Comparison of ENCODE assay signal across 4 fruit fly cellular contexts in genomic region chr3R:29075631-29076398, dm6.
TF ChIP-seq lines count a peak whose summit lies in the region.

No protein-coding gene starts in this region.

- no peak for TF ChIP-seq CTCF in whole organism, embryonic (GFP tag; optimal IDR thresholded peaks at IDR 0.05; lab: Kevin White, UChicago)

TF ChIP-seq in whole organism, embryonic, 481 proteins besides CTCF, POLR2A, EP300 and RAD21 (continues in another document):
- no peak for TF ChIP-seq tx (GFP tag; optimal IDR thresholded peaks at IDR 0.05; lab: Kevin White, UChicago)
- TF ChIP-seq CG14860 (GFP tag; IDR thresholded peaks at IDR 0.05; lab: Robert Waterston, UW; ENCODE audit: partially characterized antibody): no peak
- peak; percentile 5 for TF ChIP-seq CG13775 (GFP tag; optimal IDR thresholded peaks at IDR 0.05; lab: Kevin White, UChicago)
- TF ChIP-seq NK7.1 (GFP tag; optimal IDR thresholded peaks at IDR 0.05; lab: Kevin White, UChicago): no peak
- peak; percentile 51; the same call in 1 of the 3 replicates for TF ChIP-seq CG11695 (GFP tag; IDR thresholded peaks at IDR 0.05; lab: Robert Waterston, UW)
- TF ChIP-seq CG7786 (GFP tag; optimal IDR thresholded peaks at IDR 0.05; lab: Kevin White, UChicago): peak; percentile 9
- TF ChIP-seq Drgx (GFP tag; IDR thresholded peaks at IDR 0.05; lab: Robert Waterston, UW): peak; percentile 3; the same call in 1 of the 2 replicates
- 0 out of 3 replicates have a peak, but pooled peaks have one; percentile 25 for TF ChIP-seq ken (GFP tag; IDR thresholded peaks at IDR 0.05; lab: Robert Waterston, UW)
- no peak for TF ChIP-seq CG9215 (GFP tag; IDR thresholded peaks at IDR 0.05; lab: Robert Waterston, UW)
- no peak for TF ChIP-seq sim (GFP tag; IDR thresholded peaks at IDR 0.05; lab: Robert Waterston, UW)
- TF ChIP-seq CG13296 (GFP tag; optimal IDR thresholded peaks at IDR 0.05; lab: Kevin White, UChicago): no peak
- peak; percentile 24 for TF ChIP-seq CG11504 (tag; optimal IDR thresholded peaks at IDR 0.05; lab: Kevin White, UChicago)
- TF ChIP-seq crp (GFP tag; optimal IDR thresholded peaks at IDR 0.05; lab: Kevin White, UChicago): no peak
- 0 out of 4 replicates have a peak, but pooled peaks have one; percentile 10 for TF ChIP-seq Gug (GFP tag; IDR thresholded peaks at IDR 0.05; lab: Robert Waterston, UW)
- peak; percentile 73 for TF ChIP-seq CG18599 (GFP tag; optimal IDR thresholded peaks at IDR 0.05; lab: Kevin White, UChicago)
- TF ChIP-seq chn (GFP tag; optimal IDR thresholded peaks at IDR 0.05; lab: Kevin White, UChicago): no peak
- TF ChIP-seq CG13894 (tag; optimal IDR thresholded peaks at IDR 0.05; lab: Kevin White, UChicago): peak; percentile 38
- peak; percentile 24 for TF ChIP-seq cwo (GFP tag; optimal IDR thresholded peaks at IDR 0.05; lab: Kevin White, UChicago)
- peak; percentile 77 for TF ChIP-seq Ets65A (GFP tag; lab: Kevin White, UChicago)
- no peak for TF ChIP-seq CG4707 (GFP tag; optimal IDR thresholded peaks at IDR 0.05; lab: Kevin White, UChicago)
- peak; percentile 28 for TF ChIP-seq run (tag; optimal IDR thresholded peaks at IDR 0.05; lab: Kevin White, UChicago)
- TF ChIP-seq CG12769 (tag; optimal IDR thresholded peaks at IDR 0.05; lab: Kevin White, UChicago): peak; percentile 56

TF ChIP-seq in whole organism, prepupa, 60 proteins besides CTCF, POLR2A, EP300 and RAD21 (continues in another document):
- TF ChIP-seq esn (GFP tag; optimal IDR thresholded peaks at IDR 0.05; lab: Kevin White, UChicago): peak; percentile 65
- TF ChIP-seq Hr38 (GFP tag; optimal IDR thresholded peaks at IDR 0.05; lab: Kevin White, UChicago): no peak
- peak; percentile 9 for TF ChIP-seq Ets21C (GFP tag; optimal IDR thresholded peaks at IDR 0.05; lab: Kevin White, UChicago)
- TF ChIP-seq pdm3 (GFP tag; optimal IDR thresholded peaks at IDR 0.05; lab: Kevin White, UChicago): no peak
- TF ChIP-seq CG11294 (GFP tag; IDR thresholded peaks at IDR 0.05; lab: Robert Waterston, UW): no peak
- peak; percentile 25 for TF ChIP-seq Sox14 (GFP tag; optimal IDR thresholded peaks at IDR 0.05; lab: Kevin White, UChicago)
- TF ChIP-seq CG31627 (GFP tag; optimal IDR thresholded peaks at IDR 0.05; lab: Kevin White, UChicago): peak; percentile 46
- peak; percentile 41 for TF ChIP-seq CG6854 (GFP tag; optimal IDR thresholded peaks at IDR 0.05; lab: Kevin White, UChicago)
- TF ChIP-seq Gug (GFP tag; IDR thresholded peaks at IDR 0.05; lab: Robert Waterston, UW): no peak
- TF ChIP-seq lz (GFP tag; optimal IDR thresholded peaks at IDR 0.05; lab: Kevin White, UChicago): peak; percentile 42
- peak; percentile 24 for TF ChIP-seq CG3032 (tag; optimal IDR thresholded peaks at IDR 0.05; lab: Kevin White, UChicago)
- peak; percentile 15 for TF ChIP-seq CG10669 (GFP tag; optimal IDR thresholded peaks at IDR 0.05; lab: Kevin White, UChicago)
- no peak for TF ChIP-seq CG11902 (GFP tag; optimal IDR thresholded peaks at IDR 0.05; lab: Kevin White, UChicago)
- no peak for TF ChIP-seq CG1621 (tag; optimal IDR thresholded peaks at IDR 0.05; lab: Kevin White, UChicago)
- TF ChIP-seq Eip78C (GFP tag; lab: Kevin White, UChicago): peak; percentile 80
- TF ChIP-seq topi (GFP tag; optimal IDR thresholded peaks at IDR 0.05; lab: Kevin White, UChicago): peak; percentile 50
- TF ChIP-seq eg (GFP tag; IDR thresholded peaks at IDR 0.05; lab: Robert Waterston, UW): peak; percentile 29; the same call in 1 of the 3 replicates
- TF ChIP-seq CG8119 (GFP tag; IDR thresholded peaks at IDR 0.05; lab: Robert Waterston, UW): no peak
- TF ChIP-seq CG32006 (GFP tag; optimal IDR thresholded peaks at IDR 0.05; lab: Kevin White, UChicago): peak; percentile 39
- TF ChIP-seq fd59A (GFP tag; optimal IDR thresholded peaks at IDR 0.05; lab: Kevin White, UChicago): peak; percentile 15
- peak; percentile 25 for TF ChIP-seq spab (GFP tag; optimal IDR thresholded peaks at IDR 0.05; lab: Kevin White, UChicago)
- TF ChIP-seq CG10631 (GFP tag; optimal IDR thresholded peaks at IDR 0.05; lab: Kevin White, UChicago): peak; percentile 5
- TF ChIP-seq CG4318 (GFP tag; optimal IDR thresholded peaks at IDR 0.05; lab: Kevin White, UChicago): no peak
- TF ChIP-seq dsx (GFP tag; optimal IDR thresholded peaks at IDR 0.05; lab: Kevin White, UChicago; ENCODE audit: poor library complexity, severe bottlenecking): peak; percentile 17

TF ChIP-seq in whole organism, pupa, 21 proteins besides CTCF, POLR2A, EP300 and RAD21:
- no peak for TF ChIP-seq CG12605 (GFP tag; IDR thresholded peaks at IDR 0.05; lab: Robert Waterston, UW)
- peak; percentile 24 for TF ChIP-seq Snoo (tag; optimal IDR thresholded peaks at IDR 0.05; lab: Kevin White, UChicago)
- TF ChIP-seq CG17806 (tag; optimal IDR thresholded peaks at IDR 0.05; lab: Kevin White, UChicago): peak; percentile 40
- peak; percentile 46 for TF ChIP-seq CG34367 (tag; optimal IDR thresholded peaks at IDR 0.05; lab: Kevin White, UChicago)
- TF ChIP-seq CG8159 (tag; optimal IDR thresholded peaks at IDR 0.05; lab: Kevin White, UChicago): peak; percentile 55
- peak; percentile 44 for TF ChIP-seq CG8301 (tag; optimal IDR thresholded peaks at IDR 0.05; lab: Kevin White, UChicago)
- TF ChIP-seq CG4496 (GFP tag; IDR thresholded peaks at IDR 0.05; lab: Robert Waterston, UW): 0 out of 3 replicates have a peak, but pooled peaks have one; percentile 43
- no peak for TF ChIP-seq rn (GFP tag; IDR thresholded peaks at IDR 0.05; lab: Robert Waterston, UW)
- TF ChIP-seq Ets98B (GFP tag; IDR thresholded peaks at IDR 0.05; lab: Robert Waterston, UW): no peak
- peak; percentile 52 for TF ChIP-seq CG14655 (GFP tag; optimal IDR thresholded peaks at IDR 0.05; lab: Kevin White, UChicago)
- TF ChIP-seq CG10348 (GFP tag; IDR thresholded peaks at IDR 0.05; lab: Robert Waterston, UW): no peak
- peak; percentile 45 for TF ChIP-seq CG9948 (tag; optimal IDR thresholded peaks at IDR 0.05; lab: Kevin White, UChicago)
- peak; percentile 43 for TF ChIP-seq CG15710 (tag; optimal IDR thresholded peaks at IDR 0.05; lab: Kevin White, UChicago)
- TF ChIP-seq CG13204 (GFP tag; optimal IDR thresholded peaks at IDR 0.05; lab: Kevin White, UChicago): peak; percentile 18
- peak; percentile 37 for TF ChIP-seq Pif1A (GFP tag; optimal IDR thresholded peaks at IDR 0.05; lab: Kevin White, UChicago)
- TF ChIP-seq EcR (GFP tag; optimal IDR thresholded peaks at IDR 0.05; lab: Kevin White, UChicago): no peak
- TF ChIP-seq Pif1B (GFP tag; optimal IDR thresholded peaks at IDR 0.05; lab: Kevin White, UChicago): peak; percentile 28
- TF ChIP-seq CG32121 (GFP tag; IDR thresholded peaks at IDR 0.05; lab: Robert Waterston, UW): no peak
- TF ChIP-seq D1 (tag; optimal IDR thresholded peaks at IDR 0.05; lab: Kevin White, UChicago): no peak
- no peak for TF ChIP-seq fd96Ca (GFP tag; IDR thresholded peaks at IDR 0.05; lab: Robert Waterston, UW)
- TF ChIP-seq gl (tag; optimal IDR thresholded peaks at IDR 0.05; lab: Kevin White, UChicago): no peak
TF ChIP-seq in whole organism, pupa: peak in this region for 12.

TF ChIP-seq in whole organism, wandering third instar larva, 38 proteins besides CTCF, POLR2A, EP300 and RAD21 (continues in another document):
- TF ChIP-seq psq (GFP tag; optimal IDR thresholded peaks at IDR 0.05; lab: Kevin White, UChicago) (peak; percentile 51), Myc (optimal IDR thresholded peaks at IDR 0.05; lab: Kevin White, UChicago) (no peak), OdsH (GFP tag; optimal IDR thresholded peaks at IDR 0.05; lab: Kevin White, UChicago) (peak; percentile 67), dmrt93B (GFP tag; optimal IDR thresholded peaks at IDR 0.05; lab: Kevin White, UChicago) (peak; percentile 37), CrebA (GFP tag; optimal IDR thresholded peaks at IDR 0.05; lab: Kevin White, UChicago; ENCODE audit: borderline replicate concordance) (no peak), Hr83 (GFP tag; optimal IDR thresholded peaks at IDR 0.05; lab: Kevin White, UChicago; ENCODE audit: poor library complexity, severe bottlenecking) (peak; percentile 39), GATAd (GFP tag; optimal IDR thresholded peaks at IDR 0.05; lab: Kevin White, UChicago) (peak; percentile 48), HLH106 (tag; optimal IDR thresholded peaks at IDR 0.05; lab: Kevin White, UChicago) (peak; percentile 74), fru (GFP tag; optimal IDR thresholded peaks at IDR 0.05; lab: Kevin White, UChicago) (peak; percentile 59), tai (GFP tag; optimal IDR thresholded peaks at IDR 0.05; lab: Kevin White, UChicago) (peak; percentile 68), woc (GFP tag; optimal IDR thresholded peaks at IDR 0.05; lab: Kevin White, UChicago) (peak; percentile 75), ey (GFP tag; optimal IDR thresholded peaks at IDR 0.05; lab: Kevin White, UChicago) (peak; percentile 81), usp (GFP tag; optimal IDR thresholded peaks at IDR 0.05; lab: Kevin White, UChicago) (no peak), Sp1 (GFP tag; optimal IDR thresholded peaks at IDR 0.05; lab: Kevin White, UChicago) (peak; percentile 76), sage (GFP tag; optimal IDR thresholded peaks at IDR 0.05; lab: Kevin White, UChicago) (no peak), h (GFP tag; optimal IDR thresholded peaks at IDR 0.05; lab: Kevin White, UChicago) (peak; percentile 79), dsf (GFP tag; optimal IDR thresholded peaks at IDR 0.05; lab: Kevin White, UChicago; ENCODE audit: borderline replicate concordance) (no peak), jim (GFP tag; optimal IDR thresholded peaks at IDR 0.05; lab: Kevin White, UChicago) (no peak), Abd-B (GFP tag; optimal IDR thresholded peaks at IDR 0.05; lab: Kevin White, UChicago) (no peak), foxo (GFP tag; optimal IDR thresholded peaks at IDR 0.05; lab: Kevin White, UChicago) (peak in 1 of 2 experiments; percentile 68), dl (GFP tag; optimal IDR thresholded peaks at IDR 0.05; lab: Kevin White, UChicago; ENCODE audit: insufficient read depth in 1 of 2, partially characterized antibody in 2 of 2) (no peak), CG9705 (GFP tag; optimal IDR thresholded peaks at IDR 0.05; lab: Kevin White, UChicago) (no peak), Jra (GFP tag; optimal IDR thresholded peaks at IDR 0.05; lab: Kevin White, UChicago) (peak; percentile 59), br (GFP tag; optimal IDR thresholded peaks at IDR 0.05; lab: Kevin White, UChicago) (peak; percentile 68), Dfd (GFP tag; optimal IDR thresholded peaks at IDR 0.05; lab: Kevin White, UChicago) (no peak), brk (GFP tag; optimal IDR thresholded peaks at IDR 0.05; lab: Kevin White, UChicago) (peak; percentile 22), lola (GFP tag; optimal IDR thresholded peaks at IDR 0.05; lab: Kevin White, UChicago) (no peak), N (GFP tag; optimal IDR thresholded peaks at IDR 0.05; lab: Kevin White, UChicago) (no peak), Hr78 (GFP tag; optimal IDR thresholded peaks at IDR 0.05; lab: Kevin White, UChicago) (no peak), Rel (GFP tag; optimal IDR thresholded peaks at IDR 0.05; lab: Kevin White, UChicago) (no peak), Rel (tag; optimal IDR thresholded peaks at IDR 0.05; lab: Kevin White, UChicago) (peak; percentile 30), rgr (GFP tag; optimal IDR thresholded peaks at IDR 0.05; lab: Kevin White, UChicago) (peak; percentile 80)

Comparison
In these comparisons a context has a peak if more than half of its experiments do, and no peak if none do; other contexts are left out.
1. Of the 7 proteins assayed by ChIP-seq in both whole organism, embryonic and whole organism, prepupa: peak only in whole organism, embryonic: Blimp-1 and Gug; only in whole organism, prepupa: CG6854 and Hr39; in both: Sox102F; in neither: 2.